Fruit fly (Drosophila melanogaster) S2 (cell line): ENCODE results near the gene Cyp18a1.

ENCODE experiments used
- CG8478 ChIP-seq: fragments of >200 bp; optimal IDR thresholded peaks from 2 replicates; lab custom pipeline; 2018
- CTCF ChIP-seq, 2 experiments: fragments of >200 bp; optimal IDR thresholded peaks; 2 replicates each; lab custom pipeline; 2018

DNA sequence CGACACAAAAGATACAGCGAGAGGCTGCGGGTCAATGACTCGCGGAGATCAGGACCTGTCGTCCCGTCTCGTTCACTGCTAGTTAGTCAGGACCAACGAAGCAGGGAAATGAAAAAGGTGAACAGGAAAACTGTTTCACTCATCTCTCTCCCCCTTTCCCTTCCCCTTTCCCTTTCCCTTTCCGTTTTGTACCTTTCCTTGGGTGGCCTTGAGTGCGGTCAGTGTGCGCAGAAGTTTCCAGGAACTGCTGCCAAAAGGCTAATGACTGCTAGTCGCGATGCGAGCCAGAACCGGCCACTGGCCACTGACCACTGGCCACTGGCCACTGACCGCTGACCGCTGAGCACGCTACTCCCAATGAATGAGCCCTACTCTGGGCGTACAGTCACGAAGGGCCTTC, 2.8 kb upstream of the Cyp18a1 start:
- TF ChIP-seq CTCF (optimal IDR thresholded peaks at IDR 0.05; lab: Kevin White, UChicago) (no peak), CG8478 (no peak)
